Fruit fly (Drosophila melanogaster) whole organism, embryonic: ENCODE results near the gene Act87E.

ENCODE experiments used
- Adf1 ChIP-seq: fragments of 200-800 bp; sonication (Bioruptor generic); IDR thresholded peaks from 2 replicates; pipeline ENCODE4 v1.3.6; 2022; ENCODE audit warnings: missing biosample characterization, missing genetic modification characterization
- CG8924 ChIP-seq: fragments of 200-800 bp; optimal IDR thresholded peaks from 3 replicates; lab custom pipeline; 2019; ENCODE audit warnings: missing biosample characterization, mild to moderate bottlenecking, missing genetic modification characterization, moderate library complexity
- NFAT ChIP-seq: fragments of 200-800 bp; sonication (Bioruptor generic); IDR thresholded peaks from 2 replicates; pipeline ENCODE4 v1.3.6; 2022; ENCODE audit warnings: missing biosample characterization, missing genetic modification characterization
- grau ChIP-seq: fragments of 200-800 bp; optimal IDR thresholded peaks from 3 replicates; lab custom pipeline; 2019; ENCODE audit warnings: missing biosample characterization, mild to moderate bottlenecking, missing genetic modification characterization, moderate library complexity

DNA sequence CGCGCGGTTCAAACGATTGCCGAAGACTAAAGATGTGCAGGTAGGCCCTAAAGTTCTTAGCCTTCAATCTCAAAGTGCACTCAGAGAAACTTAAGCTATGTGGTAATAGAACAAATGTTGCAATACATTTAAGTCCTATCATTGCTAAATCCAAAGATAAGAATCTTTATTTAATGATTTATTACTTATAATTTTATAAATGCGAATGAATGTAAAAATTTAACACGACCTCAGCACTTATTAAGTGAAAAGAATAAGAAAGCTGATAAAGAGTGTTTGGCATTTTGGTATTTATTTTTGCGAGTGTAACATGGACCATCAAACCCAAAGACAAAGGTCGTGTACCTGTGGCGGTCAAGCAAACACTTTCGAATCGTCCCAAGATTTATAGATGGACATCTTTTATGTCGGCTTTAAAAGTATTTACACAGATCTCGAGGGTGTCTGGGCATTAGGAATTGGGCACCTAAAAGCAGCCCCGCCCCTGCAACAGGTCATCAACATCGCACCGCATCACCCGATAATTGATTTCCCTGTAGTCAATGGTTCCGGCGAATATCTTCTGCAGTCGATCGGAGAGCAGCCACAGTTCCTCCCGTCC lies 20.8 kb upstream of the Act87E start, which contains the start of gene yellow-e3:
- peak; percentile 64 for TF ChIP-seq CG8924 (tag; lab: Kevin White, UChicago)
- peak; percentile 44 for TF ChIP-seq grau (tag; lab: Kevin White, UChicago)
- no peak for TF ChIP-seq NFAT
- no peak for TF ChIP-seq Adf1 (GFP tag; lab: Robert Waterston, UW)
